Worm (Caenorhabditis elegans): Measurements from ENCODE around the gene flr-4.

- TF ChIP-seq efl-3 (GFP tag; optimal IDR thresholded peaks at IDR 0.05) = no peak
- TF ChIP-seq zag-1 (tag; optimal IDR thresholded peaks at IDR 0.05) = no peak
- TF ChIP-seq ceh-82 (tag; optimal IDR thresholded peaks at IDR 0.05) = no peak
- no peak for TF ChIP-seq ztf-4 (tag; optimal IDR thresholded peaks at IDR 0.05)
- TF ChIP-seq aha-1 (tag; optimal IDR thresholded peaks at IDR 0.05) = no peak
- TF ChIP-seq nhr-12 (tag; optimal IDR thresholded peaks at IDR 0.05) = no peak
- TF ChIP-seq mdl-1 (tag; optimal IDR thresholded peaks at IDR 0.05) = no peak
- TF ChIP-seq aly-2 (tag; optimal IDR thresholded peaks at IDR 0.05) = no peak
These were observed 1.4 kb upstream of the flr-4 start for ce11 chrX:15087752-15088151.

All from whole organism, L1 larva.